Worm (Caenorhabditis elegans) whole organism, L4 larva: Measurements from ENCODE around the gene T05A8.6.

Experiments used
- F37D6.2 ChIP-seq: sonication (generic microtip); optimal IDR thresholded peaks from 2 replicates; lab custom pipeline; 2016; ENCODE audit warnings: mild to moderate bottlenecking, missing genetic modification characterization, missing compliant biosample characterization
- F44E2.7 ChIP-seq: fragments of 200-800 bp; sonication (Bioruptor generic); IDR thresholded peaks from 2 replicates; pipeline ENCODE4 v2.1.2; 2022; ENCODE audit warnings: missing genetic modification characterization, missing compliant biosample characterization
- T26A8.4 ChIP-seq: fragments of 200-800 bp; sonication (Bioruptor generic); IDR thresholded peaks from 2 replicates; pipeline ENCODE4 v1.3.6; 2022; ENCODE audit warnings: missing genetic modification characterization, missing compliant biosample characterization
- aha-1 ChIP-seq: fragments of 150-350 bp; peaks from one replicate; lab custom pipeline; 2014; ENCODE audit warnings: missing biosample characterization, missing genetic modification characterization
- aly-2 ChIP-seq: sonication (generic microtip); optimal IDR thresholded peaks from 2 replicates; lab custom pipeline; 2018; ENCODE audit warnings: missing biosample characterization, missing genetic modification characterization
- attf-4 ChIP-seq: sonication (generic microtip); optimal IDR thresholded peaks from 3 replicates; lab custom pipeline; 2017; ENCODE audit warnings: missing biosample characterization, missing genetic modification characterization
- ceh-20 ChIP-seq: fragments of 200-800 bp; sonication (Bioruptor generic); IDR thresholded peaks from 2 replicates; pipeline ENCODE4 v1.3.6; 2022; ENCODE audit warnings: missing genetic modification reagents, missing genetic modification characterization, missing compliant biosample characterization
- ceh-28 ChIP-seq: fragments of 150-350 bp; optimal IDR thresholded peaks from 2 replicates; lab custom pipeline; 2014; ENCODE audit warnings: missing biosample characterization, missing genetic modification reagents, missing genetic modification characterization
- ceh-62 ChIP-seq: sonication (generic microtip); optimal IDR thresholded peaks from 2 replicates; lab custom pipeline; 2017; ENCODE audit warnings: missing biosample characterization, missing genetic modification characterization
- ces-1 ChIP-seq: fragments of 150-350 bp; sonication (generic microtip); optimal IDR thresholded peaks from 4 replicates; lab custom pipeline; 2014; ENCODE audit warnings: missing biosample characterization, missing genetic modification reagents, missing genetic modification characterization
- cey-2 ChIP-seq: sonication (generic microtip); optimal IDR thresholded peaks from 3 replicates; lab custom pipeline; 2017; ENCODE audit warnings: missing genetic modification characterization, mild to moderate bottlenecking, missing compliant biosample characterization, antibody characterized with exemption, borderline replicate concordance; ENCODE audit not compliant: insufficient read depth
- dmd-6 ChIP-seq: fragments of 200-800 bp; sonication (Bioruptor generic); IDR thresholded peaks from 2 replicates; pipeline ENCODE4 v1.3.6; 2022; ENCODE audit warnings: missing genetic modification reagents, missing genetic modification characterization, missing compliant biosample characterization
- dmd-9 ChIP-seq: fragments of 200-800 bp; sonication (Bioruptor generic); IDR thresholded peaks from 2 replicates; pipeline ENCODE4 v1.3.6; 2022; ENCODE audit warnings: missing genetic modification reagents, missing genetic modification characterization, missing compliant biosample characterization
- duxl-1 ChIP-seq: sonication (generic microtip); optimal IDR thresholded peaks from 2 replicates; lab custom pipeline; 2016; ENCODE audit warnings: mild to moderate bottlenecking, missing genetic modification characterization, moderate library complexity, missing compliant biosample characterization; ENCODE audit not compliant: poor library complexity
- egl-43 ChIP-seq: fragments of 200-800 bp; sonication (Bioruptor generic); IDR thresholded peaks from 2 replicates; pipeline ENCODE4 v1.3.6; 2022; ENCODE audit warnings: missing genetic modification reagents, missing genetic modification characterization, missing compliant biosample characterization
- fkh-10 ChIP-seq: fragments of 150-350 bp; optimal IDR thresholded peaks from 2 replicates; lab custom pipeline; 2014; ENCODE audit warnings: missing biosample characterization, missing genetic modification reagents, missing genetic modification characterization
- hlh-11 ChIP-seq: fragments of 200-800 bp; sonication (Bioruptor generic); optimal IDR thresholded peaks from 2 replicates; lab custom pipeline; 2018; ENCODE audit warnings: mild to moderate bottlenecking, missing genetic modification characterization, missing compliant biosample characterization
- hlh-30 ChIP-seq: sonication (generic microtip); optimal IDR thresholded peaks from 2 replicates; lab custom pipeline; 2017; ENCODE audit warnings: antibody characterized with exemption, mild to moderate bottlenecking, missing genetic modification characterization, missing compliant biosample characterization; ENCODE audit not compliant: insufficient read depth
- hmg-1.1 ChIP-seq: fragments of 200-800 bp; sonication (Bioruptor generic); IDR thresholded peaks from 2 replicates; pipeline ENCODE4 v1.3.6; 2022; ENCODE audit warnings: missing genetic modification reagents, missing genetic modification characterization, missing compliant biosample characterization
- lin-29 ChIP-seq: fragments of 200-800 bp; sonication (Bioruptor generic); IDR thresholded peaks from 2 replicates; pipeline ENCODE4 v1.3.6; 2022; ENCODE audit warnings: missing genetic modification reagents, missing genetic modification characterization, missing compliant biosample characterization
- lin-38 ChIP-seq: fragments of 200-800 bp; sonication (Bioruptor generic); IDR thresholded peaks from 2 replicates; pipeline ENCODE4 v1.3.6; 2022; ENCODE audit warnings: missing genetic modification reagents, missing genetic modification characterization, missing compliant biosample characterization
- lin-39 ChIP-seq: fragments of 150-350 bp; optimal IDR thresholded peaks from 2 replicates; lab custom pipeline; 2014; ENCODE audit warnings: missing biosample characterization, missing genetic modification reagents, missing genetic modification characterization
- lsy-2 ChIP-seq, 2 experiments: fragments of 150-350 bp in 1 of 2; sonication (generic microtip) in 1 of 2; optimal IDR thresholded peaks; 2 replicates each; lab custom pipeline; 2014 to 2017; ENCODE audit warnings: missing biosample characterization in 2 of 2, missing genetic modification characterization in 2 of 2
- madf-9 ChIP-seq: fragments of 200-800 bp; sonication (Bioruptor generic); conservative IDR thresholded peaks from 2 replicates; pipeline ENCODE4 v1.3.6; 2022; ENCODE audit warnings: missing genetic modification reagents, missing genetic modification characterization, missing compliant biosample characterization
- mdl-1 ChIP-seq, 2 experiments: fragments of 150-350 bp in 1 of 2; sonication (generic microtip) in 1 of 2; optimal IDR thresholded peaks; 2 replicates each; lab custom pipeline; 2014 to 2017; ENCODE audit warnings: missing biosample characterization in 2 of 2, missing genetic modification characterization in 2 of 2
- mep-1 ChIP-seq: fragments of 150-350 bp; sonication (generic microtip); optimal IDR thresholded peaks from 3 replicates; lab custom pipeline; 2014; ENCODE audit warnings: missing biosample characterization, missing genetic modification characterization
- mes-2 ChIP-seq: sonication (generic microtip); optimal IDR thresholded peaks from 2 replicates; lab custom pipeline; 2016; ENCODE audit warnings: missing genotype, mild to moderate bottlenecking, missing genetic modification characterization, missing compliant biosample characterization; ENCODE audit not compliant: poor library complexity, severe bottlenecking
- nhr-25 ChIP-seq: sonication (generic microtip); optimal IDR thresholded peaks from 2 replicates; lab custom pipeline; 2017; ENCODE audit warnings: missing genetic modification characterization, mild to moderate bottlenecking, missing compliant biosample characterization, antibody characterized with exemption, moderate library complexity, borderline replicate concordance; ENCODE audit not compliant: insufficient read depth
- nhr-6 ChIP-seq: fragments of 150-350 bp; optimal IDR thresholded peaks from 2 replicates; lab custom pipeline; 2014; ENCODE audit warnings: missing biosample characterization, missing genetic modification characterization
- skn-1 ChIP-seq: fragments of 150-350 bp; optimal IDR thresholded peaks from 2 replicates; lab custom pipeline; 2014; ENCODE audit warnings: missing biosample characterization, missing genetic modification characterization
- snpc-4 ChIP-seq: fragments of 150-350 bp; optimal IDR thresholded peaks from 2 replicates; lab custom pipeline; 2014; ENCODE audit warnings: missing biosample characterization, missing genetic modification characterization
- tag-97 ChIP-seq: fragments of 200-800 bp; sonication (Bioruptor generic); IDR thresholded peaks from 2 replicates; pipeline ENCODE4 v1.3.6; 2022; ENCODE audit warnings: missing genetic modification characterization, missing compliant biosample characterization
- tra-1 ChIP-seq: fragments of 200-800 bp; sonication (Bioruptor generic); IDR thresholded peaks from 2 replicates; pipeline ENCODE4 v1.3.6; 2022; ENCODE audit warnings: missing genetic modification reagents, missing genetic modification characterization, missing compliant biosample characterization
- unc-62 ChIP-seq, 3 experiments: fragments of 150-350 bp in 1 of 3; sonication (generic microtip); optimal IDR thresholded peaks in 2 of 3; peaks in 1 of 3; 1 replicate in 1 of 3; 2 replicates in 2 of 3; lab custom pipeline; 2014 to 2017; ENCODE audit warnings: missing biosample characterization in 3 of 3, missing genetic modification characterization in 3 of 3, missing genetic modification reagents in 3 of 3, missing genotype in 1 of 3

Gene T05A8.6

DNA sequence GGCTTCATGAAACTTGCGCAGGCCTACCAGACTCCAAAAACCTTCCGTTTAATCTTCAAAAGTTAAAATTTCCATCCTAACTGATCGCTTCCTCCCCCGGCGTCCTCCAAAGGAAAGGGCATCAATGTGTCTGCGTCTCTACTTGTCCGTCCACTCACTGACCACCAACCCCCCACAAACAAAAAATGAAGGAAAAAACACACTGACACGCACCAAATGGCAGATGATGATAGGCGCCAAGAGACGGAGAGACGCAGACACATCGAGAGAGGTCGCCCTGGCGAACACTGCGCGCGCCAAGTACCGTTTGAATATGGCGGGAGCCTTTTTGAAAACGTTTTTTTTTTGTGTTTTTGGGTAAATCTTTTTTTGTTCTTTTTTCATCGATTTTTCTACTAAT is 4.8 kb downstream of the T05A8.6 start:
- TF ChIP-seq ceh-28, result no peak
- 0 out of 2 replicates have a peak, but pooled peaks have one; percentile 7 for TF ChIP-seq egl-43 (GFP tag; lab: Robert Waterston, UW)
- 0 out of 2 replicates have a peak, but pooled peaks have one; percentile 44 for TF ChIP-seq dmd-9 (GFP tag; lab: Robert Waterston, UW)
- peak in 1 of 2 experiments; percentile 30 for TF ChIP-seq lsy-2 (tag; optimal IDR thresholded peaks at IDR 0.05; lab: Kevin White, UChicago)
- peak; percentile 84 for TF ChIP-seq duxl-1 (tag; lab: Kevin White, UChicago)
- peak in 1 of 2 experiments; percentile 47 for TF ChIP-seq unc-62 (GFP tag; optimal IDR thresholded peaks at IDR 0.05 in 1 of 2; lab: Kevin White, UChicago)
- TF ChIP-seq unc-62 (tag; optimal IDR thresholded peaks at IDR 0.05; lab: Kevin White, UChicago), result no peak
- peak; percentile 64 for TF ChIP-seq mep-1 (tag; lab: Kevin White, UChicago)
- peak; percentile 28 to 37 for TF ChIP-seq mdl-1 (tag; optimal IDR thresholded peaks at IDR 0.05; lab: Kevin White, UChicago)
- TF ChIP-seq tra-1 (GFP tag; lab: Robert Waterston, UW), result no peak
- peak; percentile 21 for TF ChIP-seq hlh-11 (tag; lab: Kevin White, UChicago)
- TF ChIP-seq F37D6.2 (tag; lab: Kevin White, UChicago), result no peak
- TF ChIP-seq aha-1 (tag; lab: Kevin White, UChicago), result peak; percentile 70
- TF ChIP-seq nhr-25 (tag; lab: Kevin White, UChicago), result peak; percentile 15
- peak; percentile 59 for TF ChIP-seq mes-2
- TF ChIP-seq hmg-1.1 (GFP tag; lab: Robert Waterston, UW), result peak; percentile 72
- TF ChIP-seq dmd-6 (GFP tag; lab: Robert Waterston, UW), result 0 out of 2 replicates have a peak, but pooled peaks have one; percentile 8
- no peak for TF ChIP-seq lin-29 (GFP tag; lab: Robert Waterston, UW)
- TF ChIP-seq hlh-30, result peak; percentile 46
- TF ChIP-seq nhr-6 (tag; lab: Kevin White, UChicago), result peak; percentile 26
- TF ChIP-seq, all 104 proteins: peak for 15

DNA sequence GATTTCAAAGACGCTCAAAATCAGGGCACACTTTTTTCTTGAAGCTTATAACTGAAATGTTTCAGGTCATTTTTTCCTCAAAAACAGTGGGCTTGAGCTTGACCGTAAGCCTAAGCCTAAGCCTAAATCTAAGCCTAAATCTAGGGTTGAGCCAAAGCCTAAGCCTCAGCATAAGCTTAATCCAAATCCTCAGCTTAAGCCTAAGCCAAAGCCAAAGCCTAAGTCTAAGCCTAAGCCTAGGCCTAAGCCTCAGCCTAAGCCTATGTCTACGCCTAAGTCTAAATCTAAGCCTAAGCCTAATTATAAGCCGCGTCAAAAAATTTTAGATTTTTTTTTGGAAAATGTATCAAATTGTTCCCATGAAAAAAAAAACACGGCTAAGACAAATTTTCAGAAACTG is 5.3 kb downstream of the T05A8.6 start:
- no peak for TF ChIP-seq unc-62 (GFP tag; optimal IDR thresholded peaks at IDR 0.05 in 1 of 2; lab: Kevin White, UChicago)
- no peak for TF ChIP-seq unc-62 (tag; optimal IDR thresholded peaks at IDR 0.05; lab: Kevin White, UChicago)

DNA sequence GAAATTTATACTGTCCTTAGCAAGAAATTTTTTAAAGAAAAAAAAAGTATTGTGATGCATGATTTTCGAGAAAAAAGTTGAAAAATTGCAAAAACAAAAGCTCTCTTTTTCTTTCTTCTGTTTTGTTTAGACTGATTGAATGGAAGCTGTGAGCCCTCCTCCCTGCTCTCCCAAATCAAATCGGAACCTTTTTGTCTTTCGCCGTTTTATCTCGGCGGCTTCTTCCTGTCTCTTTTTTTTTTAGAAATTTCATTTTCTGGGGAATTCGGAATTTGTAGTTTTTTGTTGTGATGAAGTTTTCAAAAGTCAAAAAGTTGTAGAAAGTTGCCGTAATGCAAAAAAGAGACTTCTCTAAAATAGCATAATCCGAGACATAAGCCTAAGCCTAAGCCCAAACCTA is 8.9 kb downstream of the T05A8.6 start:
- TF ChIP-seq tag-97 (GFP tag; lab: Robert Waterston, UW) (no peak), T26A8.4 (GFP tag; lab: Robert Waterston, UW) (no peak), ces-1 (GFP tag; lab: Kevin White, UChicago) (peak; percentile 8), fkh-10 (peak; percentile 6), unc-62 (GFP tag; optimal IDR thresholded peaks at IDR 0.05 in 1 of 2; lab: Kevin White, UChicago) (peak in 1 of 2 experiments; percentile 56), unc-62 (tag; optimal IDR thresholded peaks at IDR 0.05; lab: Kevin White, UChicago) (no peak), ceh-62 (tag; lab: Kevin White, UChicago) (no peak), skn-1 (no peak), aly-2 (tag; lab: Kevin White, UChicago) (no peak), F37D6.2 (tag; lab: Kevin White, UChicago) (no peak), ceh-20 (GFP tag; lab: Robert Waterston, UW) (no peak), lsy-2 (tag; optimal IDR thresholded peaks at IDR 0.05; lab: Kevin White, UChicago) (no peak), lin-39 (tag; lab: Kevin White, UChicago) (no peak), F44E2.7 (no peak), madf-9 (GFP tag; lab: Robert Waterston, UW) (no peak), mdl-1 (tag; optimal IDR thresholded peaks at IDR 0.05; lab: Kevin White, UChicago) (no peak), lin-38 (no peak), snpc-4 (no peak), attf-4 (no peak), hmg-1.1 (GFP tag; lab: Robert Waterston, UW) (no peak), cey-2 (tag; lab: Kevin White, UChicago) (no peak)
- TF ChIP-seq, all 104 proteins: peak for 3
